Fruit fly (Drosophila melanogaster) ovary, adult (tissue): ENCODE measurements around the gene CG17140.
A peak's percentile ranks its signal among the peaks of the same experiment; 100 is the strongest.

ENCODE experiments used
- CG17801 ChIP-seq: fragments of 200-800 bp; optimal IDR thresholded peaks from 2 replicates; lab custom pipeline; 2019; ENCODE audit warnings: missing biosample characterization, mild to moderate bottlenecking, missing genetic modification characterization, moderate library complexity; ENCODE audit not compliant: partially characterized antibody

CG17140 gene

DNA sequence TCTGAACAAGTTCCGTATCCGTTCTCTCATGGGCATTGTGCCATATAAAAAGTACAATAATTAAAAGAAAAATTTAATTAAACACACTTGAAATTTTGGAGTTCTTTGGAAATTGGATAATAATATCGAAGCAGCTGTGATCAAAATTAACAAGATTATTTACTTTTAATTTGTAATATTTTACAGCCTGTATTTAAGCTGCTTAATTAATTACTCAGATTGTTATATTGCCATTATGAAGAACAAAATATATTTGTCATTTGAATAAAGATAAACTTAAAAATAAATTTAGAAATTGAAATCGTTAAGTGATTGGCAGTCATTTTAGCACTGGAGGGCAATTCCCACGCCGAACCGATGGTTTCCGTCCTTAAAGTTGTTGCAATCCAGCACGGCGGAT, at the start of gene CG17140, which contains the start of gene CG17139:
Gene CG17140, minus strand, starts transcription at position 101 of the 400 bp plus-strand sequence.
Gene CG17139, minus strand, starts transcription at position 101 of the 400 bp plus-strand sequence.
- no peak for TF ChIP-seq CG17801

- TF ChIP-seq CG17801, result no peak
Measured at dm6 chr2L:10888827-10889226, 43.4 kb upstream of the CG17140 start, which contains the start of gene CG14071. CG14071 (minus strand) TSS chr2L:10888927.

DNA sequence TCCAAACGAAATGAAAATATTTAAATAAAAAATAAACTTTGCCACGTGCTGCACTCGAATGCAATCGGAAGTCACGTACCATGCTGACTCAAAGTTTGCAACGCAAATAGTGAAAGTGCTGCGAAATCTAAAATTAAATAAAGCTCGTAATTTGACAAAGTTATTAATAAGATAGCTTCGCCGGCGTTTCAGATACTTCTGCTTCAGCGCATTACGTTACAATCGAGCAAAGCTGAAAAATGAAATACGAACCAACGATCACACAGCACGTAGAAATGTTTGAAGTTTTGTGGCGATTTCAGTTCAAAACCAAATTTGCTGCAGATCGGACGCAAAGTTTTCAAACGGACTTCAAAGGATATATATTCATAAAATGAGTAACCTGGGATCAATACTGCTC, 24.4 kb upstream of the CG17140 start, which contains the start of gene CG12517:
Gene CG12517, plus strand, starts transcription at position 301 of the 400 bp plus-strand sequence.
- TF ChIP-seq CG17801, result no peak

DNA sequence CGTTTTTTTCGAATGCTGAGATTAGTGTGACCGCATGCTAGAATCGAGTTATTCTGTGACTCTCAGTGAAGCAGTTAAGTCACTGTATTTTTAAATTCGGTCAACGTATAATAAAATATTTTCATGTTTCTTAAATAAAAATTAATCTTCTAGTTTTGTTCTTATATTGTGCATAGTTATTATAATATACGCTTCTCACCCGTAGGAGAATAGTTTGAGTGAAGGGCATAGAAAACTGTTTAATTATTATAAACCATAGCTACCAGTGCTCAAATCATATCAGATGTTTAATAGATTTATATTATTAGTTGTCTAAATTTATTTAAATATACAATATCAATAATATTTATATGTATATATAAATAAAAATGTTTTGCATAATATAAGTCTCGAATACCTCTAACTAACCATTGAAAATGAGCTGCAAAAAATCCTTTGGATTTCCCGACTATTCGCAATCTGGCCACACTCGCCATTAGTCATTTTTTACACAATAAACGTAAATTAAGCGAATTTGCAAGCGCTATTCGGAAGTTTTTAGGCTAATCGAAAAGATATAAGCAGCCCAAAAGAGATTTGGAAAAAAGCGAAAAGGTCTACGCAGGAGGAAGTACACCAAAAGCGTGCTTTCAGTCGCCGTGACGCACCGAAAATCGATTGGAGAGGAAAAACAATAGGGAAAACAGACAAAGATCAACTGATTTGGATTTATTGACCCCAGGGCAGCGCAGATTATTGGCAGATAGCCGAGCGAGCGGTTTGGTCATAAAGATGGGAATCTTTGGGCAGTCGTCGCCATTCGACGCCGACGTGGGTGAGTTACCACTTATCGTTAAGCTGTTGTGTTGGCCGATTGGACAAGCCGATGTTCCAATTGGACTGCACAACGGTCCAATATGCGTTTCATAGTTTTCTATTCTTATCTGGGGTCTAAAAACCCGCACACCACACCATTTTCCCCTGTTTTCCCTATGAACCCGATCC, 12.9 kb upstream of the CG17140 start, which contains the start of the genes aurB and Stam:
Gene aurB, minus strand, starts transcription at position 31 of the 984 bp plus-strand sequence.
Gene Stam, plus strand, starts transcription at position 473 of the 984 bp plus-strand sequence.
- TF ChIP-seq CG17801, result peak; percentile 52

dm6 chr2L:10856328-10856942, 11.0 kb upstream of the CG17140 start, which contains the start of gene Dnz1:
Dnz1 (minus strand) TSS chr2L:10856644.
- peak; percentile 16 for TF ChIP-seq CG17801

- TF ChIP-seq CG17801, result no peak
Measured at dm6 chr2L:10851336-10851862, 5.9 kb upstream of the CG17140 start.

- TF ChIP-seq CG17801, result peak; percentile 37
Measured at dm6 chr2L:10850320-10850990, 5.0 kb upstream of the CG17140 start, which contains the start of gene porin. porin (minus strand) TSS chr2L:10850848.

- peak; percentile 41 for TF ChIP-seq CG17801
Measured at dm6 chr2L:10849511-10850191, 4.2 kb upstream of the CG17140 start, which contains the start of gene SmydA-3. SmydA-3 (plus strand) TSS chr2L:10850141.

- no peak for TF ChIP-seq CG17801
Measured at dm6 chr2L:10846944-10847343, 1.5 kb upstream of the CG17140 start, which contains the start of gene Porin2. Porin2 (minus strand) TSS chr2L:10847044.

dm6 chr2L:10842326-10842725, 3.1 kb downstream of the CG17140 start, which contains the start of gene CG6700:
CG6700 (minus strand) TSS chr2L:10842597.
- peak; percentile 54 for TF ChIP-seq CG17801

DNA sequence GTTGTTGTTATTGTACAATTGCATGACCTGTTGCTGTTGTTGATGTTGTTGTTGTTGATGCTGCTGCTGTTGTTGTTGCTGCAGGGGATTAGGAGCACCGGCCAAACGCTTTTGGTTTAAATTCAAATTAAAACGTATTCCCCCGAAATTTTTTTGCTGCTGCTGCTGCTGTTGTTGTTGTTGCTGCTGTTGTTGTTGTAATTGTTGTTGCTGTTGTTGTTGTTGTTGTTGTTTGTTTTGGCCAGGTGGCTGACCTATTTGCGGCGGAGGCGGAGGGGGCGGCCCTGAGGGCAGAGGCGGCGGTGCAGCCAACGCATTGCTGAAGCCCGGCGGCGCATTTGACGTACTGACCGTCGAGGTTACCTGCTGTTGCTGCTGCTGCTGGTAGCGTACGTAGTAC, 3.8 kb downstream of the CG17140 start:
- TF ChIP-seq CG17801, result no peak

dm6 chr2L:10837491-10837890, 8.0 kb downstream of the CG17140 start, which contains the start of gene Nos:
Nos (minus strand) TSS chr2L:10837511.
- TF ChIP-seq CG17801, result no peak

DNA sequence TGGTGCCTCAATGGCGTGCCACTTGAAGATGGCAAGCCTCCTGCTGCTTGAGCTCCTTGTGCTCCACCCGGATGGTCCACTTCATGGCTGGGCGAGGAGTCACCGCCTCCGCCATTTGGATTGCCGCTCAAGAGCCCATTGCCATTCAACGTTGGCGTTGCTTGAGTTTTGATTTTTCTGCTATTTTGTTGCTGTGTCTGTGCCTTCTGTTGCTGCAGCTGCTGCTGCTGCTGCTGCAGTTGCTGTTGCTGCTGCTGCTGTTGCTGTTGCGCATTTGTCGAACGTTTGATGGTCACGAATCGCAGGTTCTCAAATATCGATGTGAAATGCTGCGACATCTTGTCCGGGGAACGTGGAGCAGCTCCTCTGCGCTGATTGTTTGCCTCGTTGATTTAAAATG, 13.9 kb downstream of the CG17140 start:
- no peak for TF ChIP-seq CG17801

- no peak for TF ChIP-seq CG17801
Measured at dm6 chr2L:10822620-10823019, 22.8 kb downstream of the CG17140 start.

DNA sequence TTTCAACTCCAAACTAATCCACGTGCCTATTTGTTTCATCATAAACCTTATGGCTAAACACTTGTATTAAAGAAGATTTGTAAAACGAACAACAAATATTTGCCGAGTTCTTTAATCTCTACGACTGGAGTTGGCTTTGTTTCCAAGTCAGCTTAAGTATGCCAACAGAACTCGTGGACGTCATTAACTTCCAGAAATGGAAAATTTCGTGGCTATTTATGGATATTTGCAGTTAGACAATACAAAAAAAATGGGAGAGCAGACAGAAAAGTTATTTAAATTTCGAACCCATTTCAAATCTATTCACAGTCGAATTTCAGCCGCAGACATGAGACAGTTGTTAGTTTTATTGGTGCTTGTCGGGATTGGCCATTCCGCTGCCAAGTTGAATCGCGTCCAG, 25.1 kb downstream of the CG17140 start, which contains the start of gene CG17134:
Gene CG17134, plus strand, starts transcription at position 301 of the 400 bp plus-strand sequence.
- no peak for TF ChIP-seq CG17801
